Worm (Caenorhabditis elegans) whole organism, young adult: ENCODE results near the gene H01G02.1.

ENCODE experiments used
- D2030.7 ChIP-seq: fragments of 200-800 bp; sonication (Bioruptor generic); IDR thresholded peaks from 2 replicates; pipeline ENCODE4 v1.3.6; 2022; ENCODE audit warnings: missing genetic modification reagents, missing genetic modification characterization, missing compliant biosample characterization
- F10E7.11 ChIP-seq: sonication (generic microtip); optimal IDR thresholded peaks from 2 replicates; lab custom pipeline; 2017; ENCODE audit warnings: mild to moderate bottlenecking, missing genetic modification characterization, moderate library complexity, missing compliant biosample characterization
- F33H1.4 ChIP-seq: fragments of 200-800 bp; sonication (Bioruptor generic); IDR thresholded peaks from 2 replicates; pipeline ENCODE4 v1.3.6; 2022; ENCODE audit warnings: missing genetic modification reagents, missing genetic modification characterization, missing compliant biosample characterization
- F55B11.4 ChIP-seq: sonication (generic microtip); optimal IDR thresholded peaks from 2 replicates; lab custom pipeline; 2016; ENCODE audit warnings: missing compliant biosample characterization, missing genetic modification characterization, borderline replicate concordance; ENCODE audit not compliant: insufficient read depth
- F57A8.1 ChIP-seq: fragments of 200-800 bp; sonication (Bioruptor generic); optimal IDR thresholded peaks from 2 replicates; lab custom pipeline; 2018; ENCODE audit warnings: mild to moderate bottlenecking, missing genetic modification characterization, moderate library complexity, missing compliant biosample characterization
- K11D2.4 ChIP-seq: fragments of 200-800 bp; sonication (Bioruptor generic); IDR thresholded peaks from 2 replicates; pipeline ENCODE4 v1.3.6; 2022; ENCODE audit warnings: missing genetic modification reagents, missing genetic modification characterization, missing compliant biosample characterization
- K12H6.12 ChIP-seq: fragments of 200-800 bp; sonication (Bioruptor generic); optimal IDR thresholded peaks from 2 replicates; lab custom pipeline; 2018; ENCODE audit warnings: mild to moderate bottlenecking, missing genetic modification characterization, missing compliant biosample characterization
- Y53F4B.3 ChIP-seq: fragments of 200-800 bp; sonication (Bioruptor generic); IDR thresholded peaks from 2 replicates; pipeline ENCODE4 v1.3.6; 2022; ENCODE audit warnings: missing genetic modification reagents, missing genetic modification characterization, missing compliant biosample characterization
- Y56A3A.18 ChIP-seq: fragments of 200-800 bp; sonication (Bioruptor generic); IDR thresholded peaks from 2 replicates; pipeline ENCODE4 v1.3.6; 2022; ENCODE audit warnings: missing genetic modification reagents, missing genetic modification characterization, missing compliant biosample characterization
- aptf-3 ChIP-seq: fragments of 200-800 bp; sonication (Bioruptor generic); IDR thresholded peaks from 2 replicates; pipeline ENCODE4 v1.3.6; 2022; ENCODE audit warnings: missing genetic modification characterization, missing compliant biosample characterization
- attf-3 ChIP-seq: fragments of 200-800 bp; sonication (Bioruptor generic); conservative IDR thresholded peaks from 2 replicates; pipeline ENCODE4 v1.3.6; 2022; ENCODE audit warnings: missing genetic modification reagents, missing genetic modification characterization, missing compliant biosample characterization
- attf-6 ChIP-seq: fragments of 200-800 bp; sonication (Bioruptor generic); IDR thresholded peaks from 2 replicates; pipeline ENCODE4 v1.3.6; 2022; ENCODE audit warnings: missing genetic modification reagents, missing genetic modification characterization, missing compliant biosample characterization
- cebp-1 ChIP-seq, 2 experiments: fragments of 200-800 bp in 1 of 2; sonication (Bioruptor generic) in 1 of 2; sonication (generic microtip) in 1 of 2; IDR thresholded peaks in 1 of 2; optimal IDR thresholded peaks in 1 of 2; 2 replicates each; pipeline versions ENCODE4 v1.3.6 to Lab custom; 2017 to 2022; ENCODE audit warnings: missing compliant biosample characterization in 2 of 2, missing genetic modification characterization in 2 of 2, mild to moderate bottlenecking in 1 of 2, missing genetic modification reagents in 1 of 2, moderate library complexity in 1 of 2
- ceh-58 ChIP-seq: fragments of 200-800 bp; sonication (Bioruptor generic); IDR thresholded peaks from 2 replicates; pipeline ENCODE4 v1.3.6; 2022; ENCODE audit warnings: missing genetic modification characterization, missing compliant biosample characterization
- ceh-79 ChIP-seq: sonication (generic microtip); optimal IDR thresholded peaks from 2 replicates; lab custom pipeline; 2017; ENCODE audit warnings: mild to moderate bottlenecking, missing genetic modification characterization, missing compliant biosample characterization
- ceh-91 ChIP-seq: fragments of 200-800 bp; sonication (Bioruptor generic); IDR thresholded peaks from 2 replicates; pipeline ENCODE4 v1.3.6; 2022; ENCODE audit warnings: missing genetic modification reagents, missing genetic modification characterization, missing compliant biosample characterization
- egl-18 ChIP-seq: fragments of 200-800 bp; sonication (Bioruptor generic); IDR thresholded peaks from 2 replicates; pipeline ENCODE4 v1.3.6; 2022; ENCODE audit warnings: missing genetic modification reagents, missing genetic modification characterization, missing compliant biosample characterization
- hmg-1.2 ChIP-seq: fragments of 200-800 bp; sonication (Bioruptor generic); IDR thresholded peaks from 2 replicates; pipeline ENCODE4 v1.3.6; 2022; ENCODE audit warnings: missing genetic modification reagents, missing genetic modification characterization, missing compliant biosample characterization
- hsf-1 ChIP-seq: fragments of 200-800 bp; sonication (Bioruptor generic); IDR thresholded peaks from 2 replicates; pipeline ENCODE4 v1.3.6; 2022; ENCODE audit warnings: missing genetic modification reagents, missing genetic modification characterization, missing compliant biosample characterization
- lag-1 ChIP-seq: fragments of 200-800 bp; sonication (Bioruptor generic); IDR thresholded peaks from 2 replicates; pipeline ENCODE4 v1.3.6; 2022; ENCODE audit warnings: missing genetic modification reagents, missing genetic modification characterization, missing compliant biosample characterization
- lin-35 ChIP-seq, 3 experiments: fragments of 150-350 bp in 2 of 3; sonication (generic microtip) in 1 of 3; optimal IDR thresholded peaks; 2 replicates each; lab custom pipeline; 2014 to 2018; ENCODE audit warnings: missing biosample characterization in 3 of 3, missing genetic modification characterization in 3 of 3, missing genetic modification reagents in 3 of 3
- nhr-120 ChIP-seq: fragments of 200-800 bp; sonication (Bioruptor generic); IDR thresholded peaks from 2 replicates; pipeline ENCODE4 v1.3.6; 2022; ENCODE audit warnings: missing genetic modification characterization, missing compliant biosample characterization
- nhr-80 ChIP-seq: sonication (generic microtip); optimal IDR thresholded peaks from 2 replicates; lab custom pipeline; 2016; ENCODE audit warnings: missing genetic modification characterization, missing compliant biosample characterization
- pbrm-1 ChIP-seq: fragments of 200-800 bp; sonication (Bioruptor generic); IDR thresholded peaks from 2 replicates; pipeline ENCODE4 v1.3.6; 2022; ENCODE audit warnings: missing genetic modification reagents, missing genetic modification characterization, missing compliant biosample characterization
- pha-4 ChIP-seq: fragments of 150-350 bp; sonication (generic microtip); optimal IDR thresholded peaks from 2 replicates; lab custom pipeline; 2014; ENCODE audit warnings: missing biosample characterization, missing genetic modification reagents, missing genetic modification characterization
- rec-8 ChIP-seq, 2 experiments: sonication (generic microtip); optimal IDR thresholded peaks; 2 replicates each; lab custom pipeline; 2016; ENCODE audit warnings: mild to moderate bottlenecking in 2 of 2, missing genetic modification characterization in 2 of 2, missing genetic modification reagents in 2 of 2, missing genotype in 2 of 2, missing biosample characterization in 1 of 2, missing compliant biosample characterization in 1 of 2, moderate library complexity in 1 of 2
- snpc-1.1 ChIP-seq: sonication (generic microtip); optimal IDR thresholded peaks from 2 replicates; lab custom pipeline; 2017; ENCODE audit warnings: missing genetic modification characterization, mild to moderate bottlenecking, missing compliant biosample characterization, antibody characterized with exemption, moderate library complexity, missing genotype, missing genetic modification reagents; ENCODE audit not compliant: insufficient read depth
- snpc-1.3 ChIP-seq: sonication (generic microtip); optimal IDR thresholded peaks from 2 replicates; lab custom pipeline; 2017; ENCODE audit warnings: missing genetic modification characterization, mild to moderate bottlenecking, missing compliant biosample characterization, antibody characterized with exemption, moderate library complexity, missing genotype, missing genetic modification reagents; ENCODE audit not compliant: insufficient read depth
- tbx-9 ChIP-seq: sonication (generic microtip); optimal IDR thresholded peaks from 2 replicates; lab custom pipeline; 2016; ENCODE audit warnings: borderline replicate concordance, missing genetic modification characterization, inconsistent platforms, missing compliant biosample characterization
- zfh-2 ChIP-seq: fragments of 200-800 bp; sonication (Bioruptor generic); conservative IDR thresholded peaks from 2 replicates; pipeline ENCODE4 v1.3.6; 2022; ENCODE audit warnings: missing genetic modification reagents, missing genetic modification characterization, missing compliant biosample characterization
- ztf-22 ChIP-seq: fragments of 200-800 bp; sonication (Bioruptor generic); optimal IDR thresholded peaks from 2 replicates; lab custom pipeline; 2018; ENCODE audit warnings: mild to moderate bottlenecking, missing genetic modification characterization, moderate library complexity, missing compliant biosample characterization

Gene H01G02.1

ce11 chrIV:11773692-11774225 lies 30.2 kb downstream of the H01G02.1 start, which contains the start of gene lips-5:
lips-5 (minus strand) TSS chrIV:11773742.
- TF ChIP-seq F33H1.4 (no peak), nhr-80 (tag; lab: Kevin White, UChicago) (peak; percentile 47)

- TF ChIP-seq Y53F4B.3 (GFP tag; lab: Robert Waterston, UW) (no peak), ceh-91 (GFP tag; lab: Robert Waterston, UW) (no peak), F57A8.1 (GFP tag; lab: Kevin White, UChicago) (no peak), D2030.7 (no peak), egl-18 (GFP tag; lab: Robert Waterston, UW) (no peak), aptf-3 (no peak)
Observed at ce11 chrIV:11772119-11772518, 31.8 kb downstream of the H01G02.1 start.

- no peak for TF ChIP-seq snpc-1.3 (tag; lab: Kevin White, UChicago)
- TF ChIP-seq nhr-80 (tag; lab: Kevin White, UChicago), result peak; percentile 57
- no peak for TF ChIP-seq zfh-2
- no peak for TF ChIP-seq K11D2.4 (GFP tag; lab: Robert Waterston, UW)
- TF ChIP-seq lag-1, result no peak
- TF ChIP-seq hmg-1.2 (GFP tag; lab: Robert Waterston, UW), result no peak
- no peak for TF ChIP-seq ceh-58 (GFP tag; lab: Robert Waterston, UW)
Observed at ce11 chrIV:11771064-11771463, 32.9 kb downstream of the H01G02.1 start.

- TF ChIP-seq nhr-80 (tag; lab: Kevin White, UChicago) (peak; percentile 24), hsf-1 (GFP tag; lab: Robert Waterston, UW) (no peak)
Observed at ce11 chrIV:11769769-11770168, 34.2 kb downstream of the H01G02.1 start.

- TF ChIP-seq lag-1, result no peak
- TF ChIP-seq hmg-1.2 (GFP tag; lab: Robert Waterston, UW), result no peak
- no peak for TF ChIP-seq F10E7.11 (tag; lab: Kevin White, UChicago)
- TF ChIP-seq Y53F4B.3 (GFP tag; lab: Robert Waterston, UW), result no peak
- TF ChIP-seq K11D2.4 (GFP tag; lab: Robert Waterston, UW), result peak; percentile 43; the same call in 1 of the 2 replicates
- peak; percentile 1 for TF ChIP-seq K12H6.12 (tag; lab: Kevin White, UChicago)
- no peak for TF ChIP-seq ceh-79 (tag; lab: Kevin White, UChicago)
Observed at ce11 chrIV:11765507-11765906, 38.4 kb downstream of the H01G02.1 start.

- TF ChIP-seq snpc-1.3 (tag; lab: Kevin White, UChicago), result no peak
- TF ChIP-seq hmg-1.2 (GFP tag; lab: Robert Waterston, UW), result peak; percentile 30; the same call in 1 of the 2 replicates
- peak; percentile 9 for TF ChIP-seq K12H6.12 (tag; lab: Kevin White, UChicago)
- TF ChIP-seq rec-8 (tag; optimal IDR thresholded peaks at IDR 0.05; lab: Kevin White, UChicago), result no peak
- peak; percentile 28 for TF ChIP-seq nhr-80 (tag; lab: Kevin White, UChicago)
- TF ChIP-seq lin-35 (GFP tag; optimal IDR thresholded peaks at IDR 0.05; lab: Kevin White, UChicago), result peak in 1 of 3 experiments; percentile 23
Observed at ce11 chrIV:11760700-11761459, 43.1 kb downstream of the H01G02.1 start, which contains the start of gene T12A7.2. T12A7.2 (minus strand) TSS chrIV:11761111.

ce11 chrIV:11759852-11760251 lies 44.1 kb downstream of the H01G02.1 start:
- TF ChIP-seq tbx-9 (tag; lab: Kevin White, UChicago) (no peak), egl-18 (GFP tag; lab: Robert Waterston, UW) (no peak)

- no peak for TF ChIP-seq attf-6 (GFP tag; lab: Robert Waterston, UW)
- TF ChIP-seq lin-35 (GFP tag; optimal IDR thresholded peaks at IDR 0.05; lab: Kevin White, UChicago), result no peak
- no peak for TF ChIP-seq pha-4 (tag; lab: Kevin White, UChicago)
- TF ChIP-seq ztf-22 (GFP tag; lab: Kevin White, UChicago), result no peak
- no peak for TF ChIP-seq snpc-1.1 (tag; lab: Kevin White, UChicago)
- 0 out of 2 replicates have a peak, but pooled peaks have one; percentile 22 for TF ChIP-seq Y56A3A.18 (GFP tag; lab: Robert Waterston, UW)
- TF ChIP-seq cebp-1 (GFP tag; IDR thresholded peaks at IDR 0.05; lab: Robert Waterston, UW), result no peak
- TF ChIP-seq cebp-1 (tag; optimal IDR thresholded peaks at IDR 0.05; lab: Kevin White, UChicago), result peak; percentile 33
- TF ChIP-seq nhr-120 (GFP tag; lab: Robert Waterston, UW), result no peak
- no peak for TF ChIP-seq F55B11.4 (tag; lab: Kevin White, UChicago)
- no peak for TF ChIP-seq attf-3
- TF ChIP-seq pbrm-1 (GFP tag; lab: Robert Waterston, UW), result no peak
Observed at ce11 chrIV:11755907-11756306, 48.0 kb downstream of the H01G02.1 start, which contains the start of gene T12A7.9. T12A7.9 (minus strand) TSS chrIV:11756007.
